Fruit fly (Drosophila melanogaster): ENCODE measurements around the gene prage.

prage gene

DNA sequence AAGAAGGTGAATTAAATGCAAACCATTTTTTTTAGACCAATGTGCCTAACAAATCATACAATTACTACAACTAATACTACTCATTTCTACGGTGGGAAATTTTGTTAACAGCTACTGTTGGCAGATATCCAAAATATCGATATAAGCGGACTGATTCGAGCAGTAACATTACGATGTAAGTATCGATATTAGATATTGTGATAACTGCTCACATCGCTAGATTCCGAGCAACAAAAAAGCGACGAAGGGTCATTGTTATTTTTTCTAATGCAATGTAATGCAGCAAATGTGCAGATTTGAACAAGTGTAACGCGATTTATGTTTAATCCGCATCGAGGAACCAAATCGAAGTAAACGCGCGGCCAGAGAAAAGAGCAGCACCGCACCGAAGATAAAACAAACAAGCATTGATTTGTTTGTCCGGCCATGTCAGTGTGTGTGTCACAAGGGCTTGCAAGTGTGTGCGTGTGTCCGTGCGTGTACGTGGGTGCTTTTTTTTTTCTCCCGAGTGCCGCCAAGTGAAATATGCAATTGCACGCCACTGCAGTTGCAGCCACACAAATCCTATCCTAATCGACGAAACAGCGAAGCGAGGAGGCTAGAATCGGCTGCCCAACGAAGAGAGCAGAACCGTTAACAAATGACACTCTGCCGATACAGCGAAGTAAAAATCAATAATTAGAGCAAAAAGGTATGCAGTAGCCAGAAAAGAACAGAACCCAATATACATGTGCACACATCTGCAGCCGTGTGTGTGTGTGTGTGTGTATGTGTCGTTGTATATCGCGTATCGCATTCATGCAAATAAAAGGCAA, at the start of gene prage, which contains the start of gene Adar (continued):
- TF ChIP-seq Dip2 (GFP tag; IDR thresholded peaks at IDR 0.05) (no peak), bbx (GFP tag; IDR thresholded peaks at IDR 0.05; ENCODE audit: partially characterized antibody) (peak; percentile 85), Doc3 (GFP tag; IDR thresholded peaks at IDR 0.05; ENCODE audit: partially characterized antibody) (peak; percentile 64; the same call in 2 of the 3 replicates), CG3838 (GFP tag; optimal IDR thresholded peaks at IDR 0.05) (no peak), CG2712 (tag; optimal IDR thresholded peaks at IDR 0.05) (no peak), CG12391 (tag; optimal IDR thresholded peaks at IDR 0.05) (no peak), sens (GFP tag) (peak; percentile 81), Ets65A (GFP tag) (peak; percentile 90), sima (GFP tag; optimal IDR thresholded peaks at IDR 0.05) (no peak), CG32767 (GFP tag; IDR thresholded peaks at IDR 0.05) (no peak), CG6654 (GFP tag; optimal IDR thresholded peaks at IDR 0.05) (no peak), fd96Cb (tag; optimal IDR thresholded peaks at IDR 0.05) (no peak), ap (GFP tag; IDR thresholded peaks at IDR 0.05) (no peak), CG14860 (GFP tag; IDR thresholded peaks at IDR 0.05; ENCODE audit: partially characterized antibody) (peak; percentile 59), gce (GFP tag; IDR thresholded peaks at IDR 0.05) (no peak; the same call in 2 of the 3 replicates), ro (GFP tag; IDR thresholded peaks at IDR 0.05) (no peak), CG7839 (tag; optimal IDR thresholded peaks at IDR 0.05) (no peak), Six4 (GFP tag; optimal IDR thresholded peaks at IDR 0.05) (no peak), sd (tag; optimal IDR thresholded peaks at IDR 0.05) (no peak), unc-4 (GFP tag; IDR thresholded peaks at IDR 0.05; ENCODE audit: partially characterized antibody) (peak; percentile 75), CG4404 (GFP tag; IDR thresholded peaks at IDR 0.05) (no peak), Atf6 (GFP tag; IDR thresholded peaks at IDR 0.05) (no peak), Dll (GFP tag; IDR thresholded peaks at IDR 0.05; ENCODE audit: partially characterized antibody) (peak; percentile 74), fu2 (GFP tag; optimal IDR thresholded peaks at IDR 0.05) (no peak), Nf-YC (tag; optimal IDR thresholded peaks at IDR 0.05) (no peak), Fer2 (tag; optimal IDR thresholded peaks at IDR 0.05) (no peak), CG2202 (tag; optimal IDR thresholded peaks at IDR 0.05) (no peak), CG6689 (GFP tag; IDR thresholded peaks at IDR 0.05) (no peak), CG7372 (GFP tag; IDR thresholded peaks at IDR 0.05) (no peak), CG13123 (GFP tag; optimal IDR thresholded peaks at IDR 0.05) (no peak), pho (GFP tag; optimal IDR thresholded peaks at IDR 0.05) (no peak), CG11504 (tag; optimal IDR thresholded peaks at IDR 0.05) (no peak), CG1024 (GFP tag; IDR thresholded peaks at IDR 0.05) (no peak), CG12942 (GFP tag; optimal IDR thresholded peaks at IDR 0.05) (no peak), CG11093 (GFP tag; IDR thresholded peaks at IDR 0.05) (no peak), CG17186 (GFP tag; optimal IDR thresholded peaks at IDR 0.05) (no peak), CG10321 (GFP tag; IDR thresholded peaks at IDR 0.05) (no peak), Nf-YB (GFP tag; optimal IDR thresholded peaks at IDR 0.05) (no peak), br (optimal IDR thresholded peaks at IDR 0.05) (no peak), wdn (GFP tag; IDR thresholded peaks at IDR 0.05) (no peak), Vsx1 (GFP tag; optimal IDR thresholded peaks at IDR 0.05) (no peak), gro (GFP tag; optimal IDR thresholded peaks at IDR 0.05) (no peak), CG8281 (tag; optimal IDR thresholded peaks at IDR 0.05) (no peak), salm (tag; optimal IDR thresholded peaks at IDR 0.05) (no peak), jing (GFP tag; optimal IDR thresholded peaks at IDR 0.05) (no peak), CG32532 (GFP tag; IDR thresholded peaks at IDR 0.05) (no peak; the same call in 1 of the 2 replicates), zfh2 (GFP tag; optimal IDR thresholded peaks at IDR 0.05) (peak; percentile 7), Lpt (GFP tag; optimal IDR thresholded peaks at IDR 0.05) (no peak), nmo (GFP tag; optimal IDR thresholded peaks at IDR 0.05) (peak; percentile 6), Hmr (GFP tag; optimal IDR thresholded peaks at IDR 0.05) (no peak)

Data from whole organism, embryonic.